Fruit fly (Drosophila melanogaster) whole organism, embryonic: ENCODE measurements around the gene CG12182.
A peak's percentile ranks its signal among the peaks of the same experiment; 100 is the strongest.

Source experiments
- Ada2b ChIP-seq: fragments of 200-800 bp; sonication (Bioruptor generic); IDR thresholded peaks from 2 replicates; pipeline ENCODE4 v1.3.6; 2022; ENCODE audit warnings: missing biosample characterization, missing genetic modification characterization
- Bdp1 ChIP-seq: fragments of 200-800 bp; sonication (Bioruptor generic); optimal IDR thresholded peaks from 3 replicates; lab custom pipeline; 2016; ENCODE audit warnings: missing biosample characterization, missing genetic modification characterization
- CG10366 ChIP-seq: fragments of 200-800 bp; sonication (Bioruptor generic); IDR thresholded peaks from 2 replicates; pipeline ENCODE4 v1.3.6; 2022; ENCODE audit warnings: missing biosample characterization, missing genetic modification characterization
- CG12236 ChIP-seq: fragments of 200-800 bp; sonication (Bioruptor generic); optimal IDR thresholded peaks from 2 replicates; lab custom pipeline; 2016; ENCODE audit warnings: missing biosample characterization, missing genetic modification characterization
- CG17912 ChIP-seq: fragments of 200-800 bp; sonication (Bioruptor generic); optimal IDR thresholded peaks from 2 replicates; lab custom pipeline; 2018; ENCODE audit warnings: missing biosample characterization, mild to moderate bottlenecking, missing genetic modification characterization
- CG2116 ChIP-seq: fragments of 200-800 bp; sonication (Bioruptor generic); optimal IDR thresholded peaks from 3 replicates; lab custom pipeline; 2018; ENCODE audit warnings: missing biosample characterization, mild to moderate bottlenecking, missing genetic modification characterization
- CG30431 ChIP-seq: fragments of 200-800 bp; sonication (Bioruptor generic); optimal IDR thresholded peaks from 2 replicates; lab custom pipeline; 2017; ENCODE audit warnings: missing biosample characterization, missing genetic modification characterization
- CG31388 ChIP-seq: fragments of 200-800 bp; sonication (Bioruptor generic); optimal IDR thresholded peaks from 2 replicates; lab custom pipeline; 2016; ENCODE audit warnings: missing biosample characterization, missing genetic modification characterization
- CG5180 ChIP-seq: fragments of 200-800 bp; sonication (Bioruptor generic); optimal IDR thresholded peaks from 3 replicates; lab custom pipeline; 2017; ENCODE audit warnings: missing biosample characterization, missing genetic modification characterization, mild to moderate bottlenecking, moderate library complexity, missing genetic modification reagents
- CG6272 ChIP-seq: fragments of 200-800 bp; sonication (Bioruptor generic); IDR thresholded peaks from 2 replicates; pipeline ENCODE4 v1.3.6; 2022; ENCODE audit warnings: missing biosample characterization, missing genetic modification characterization
- CG6689 ChIP-seq: fragments of 200-800 bp; sonication (Bioruptor generic); IDR thresholded peaks from 2 replicates; pipeline ENCODE4 v1.3.6; 2022; ENCODE audit warnings: missing biosample characterization, missing genetic modification characterization
- CG6791 ChIP-seq: fragments of 200-800 bp; sonication (Bioruptor generic); IDR thresholded peaks from 3 replicates; pipeline ENCODE4 v1.3.6; 2022; ENCODE audit warnings: missing biosample characterization, missing genetic modification characterization; ENCODE audit not compliant: partially characterized antibody
- CG8281 ChIP-seq: fragments of 200-800 bp; sonication (Bioruptor generic); optimal IDR thresholded peaks from 2 replicates; lab custom pipeline; 2018; ENCODE audit warnings: missing biosample characterization, mild to moderate bottlenecking, missing genetic modification characterization, moderate library complexity
- CG8290 ChIP-seq, 3 experiments: fragments of 200-800 bp; sonication (Bioruptor generic); optimal IDR thresholded peaks; 2 replicates each; lab custom pipeline; 2016 to 2019; ENCODE audit warnings: missing biosample characterization in 3 of 3, missing genetic modification characterization in 3 of 3, mild to moderate bottlenecking in 2 of 3, moderate library complexity in 1 of 3
- CTCF ChIP-seq: fragments of 200-800 bp; sonication (Bioruptor generic); optimal IDR thresholded peaks from 2 replicates; lab custom pipeline; 2017; ENCODE audit warnings: missing biosample characterization, mild to moderate bottlenecking, missing genetic modification characterization, moderate library complexity
- CkIIα-i1 ChIP-seq: fragments of 200-800 bp; sonication (Bioruptor generic); IDR thresholded peaks from 2 replicates; pipeline ENCODE4 v1.3.6; 2022; ENCODE audit warnings: missing biosample characterization, missing genetic modification characterization
- Deaf1 ChIP-seq: fragments of 200-800 bp; optimal IDR thresholded peaks from 3 replicates; lab custom pipeline; 2019; ENCODE audit warnings: missing biosample characterization, mild to moderate bottlenecking, missing genetic modification characterization, moderate library complexity
- Hand ChIP-seq: fragments of 200-800 bp; sonication (Bioruptor generic); optimal IDR thresholded peaks from 2 replicates; lab custom pipeline; 2017; ENCODE audit warnings: mild to moderate bottlenecking, missing biosample characterization, missing genetic modification reagents, missing genetic modification characterization
- Mes4 ChIP-seq: fragments of 200-800 bp; sonication (Bioruptor generic); optimal IDR thresholded peaks from 2 replicates; lab custom pipeline; 2016; ENCODE audit warnings: missing biosample characterization, missing genetic modification characterization
- Mrtf ChIP-seq: fragments of 200-800 bp; sonication (Bioruptor generic); IDR thresholded peaks from 3 replicates; pipeline ENCODE4 v1.3.6; 2022; ENCODE audit warnings: missing biosample characterization, missing genetic modification characterization
- Rx ChIP-seq: fragments of 200-800 bp; sonication (Bioruptor generic); IDR thresholded peaks from 2 replicates; pipeline ENCODE4 v1.3.6; 2022; ENCODE audit warnings: missing biosample characterization, missing genetic modification characterization
- Scr ChIP-seq: fragments of 200-800 bp; sonication (Bioruptor generic); IDR thresholded peaks from 2 replicates; pipeline ENCODE4 v1.3.6; 2022; ENCODE audit warnings: missing biosample characterization, missing genetic modification characterization; ENCODE audit not compliant: partially characterized antibody
- Six4 ChIP-seq: fragments of 200-800 bp; sonication (Bioruptor generic); optimal IDR thresholded peaks from 2 replicates; lab custom pipeline; 2016; ENCODE audit warnings: missing biosample characterization, missing genetic modification characterization
- Trl ChIP-seq, 3 experiments: fragments of >200 bp in 2 of 3; fragments of 200-800 bp in 1 of 3; sonication (Bioruptor generic) in 1 of 3; optimal IDR thresholded peaks; 2 replicates in 1 of 3; 3 replicates in 2 of 3; lab custom pipeline; 2016 to 2017; ENCODE audit warnings: missing biosample characterization in 1 of 3, missing genetic modification characterization in 1 of 3
- aop ChIP-seq: fragments of 200-800 bp; sonication (Bioruptor generic); IDR thresholded peaks from 2 replicates; pipeline ENCODE4 v1.3.6; 2022; ENCODE audit warnings: missing biosample characterization, missing genetic modification characterization
- ase ChIP-seq: fragments of 200-800 bp; sonication (Bioruptor generic); IDR thresholded peaks from 3 replicates; pipeline ENCODE4 v1.3.6; 2022; ENCODE audit warnings: missing biosample characterization, missing genetic modification characterization
- cas ChIP-seq: fragments of 200-800 bp; sonication (Bioruptor generic); IDR thresholded peaks from 2 replicates; pipeline ENCODE4 v1.3.6; 2022; ENCODE audit warnings: missing biosample characterization, missing genetic modification characterization
- chm ChIP-seq: fragments of 200-800 bp; sonication (Bioruptor generic); IDR thresholded peaks from 2 replicates; pipeline ENCODE4 v1.3.6; 2022; ENCODE audit warnings: missing biosample characterization, missing genetic modification characterization
- eve ChIP-seq, 2 experiments: fragments of >200 bp; optimal IDR thresholded peaks; 2 replicates each; lab custom pipeline; 2017; ENCODE audit warnings: missing biosample characterization in 2 of 2, missing genetic modification characterization in 2 of 2
- fru ChIP-seq: fragments of >200 bp; optimal IDR thresholded peaks from 2 replicates; lab custom pipeline; 2017
- grn ChIP-seq: fragments of 200-800 bp; sonication (Bioruptor generic); optimal IDR thresholded peaks from 3 replicates; lab custom pipeline; 2017; ENCODE audit warnings: missing biosample characterization, missing genetic modification characterization
- nerfin-1 ChIP-seq: fragments of 200-800 bp; sonication (Bioruptor generic); optimal IDR thresholded peaks from 3 replicates; lab custom pipeline; 2019; ENCODE audit warnings: missing biosample characterization, mild to moderate bottlenecking, missing genetic modification characterization, moderate library complexity
- nerfin-2 ChIP-seq: fragments of 200-800 bp; sonication (Bioruptor generic); IDR thresholded peaks from 2 replicates; pipeline ENCODE4 v1.3.6; 2022; ENCODE audit warnings: missing biosample characterization, missing genetic modification characterization; ENCODE audit not compliant: partially characterized antibody
- pan ChIP-seq, 4 experiments: fragments of >200 bp in 3 of 4; fragments of 200-800 bp in 1 of 4; sonication (Bioruptor generic) in 1 of 4; optimal IDR thresholded peaks in 3 of 4; IDR thresholded peaks in 1 of 4; 2 replicates each; pipeline versions ENCODE4 v1.3.6 to Lab custom; 2017 to 2022; ENCODE audit warnings: missing biosample characterization in 2 of 4, missing genetic modification characterization in 2 of 4, mixed read lengths in 1 of 4
- peb ChIP-seq: fragments of 200-800 bp; sonication (Bioruptor generic); IDR thresholded peaks from 2 replicates; pipeline ENCODE4 v1.3.6; 2022; ENCODE audit warnings: missing biosample characterization, missing genetic modification characterization
- psq ChIP-seq: fragments of 200-800 bp; sonication (Bioruptor generic); optimal IDR thresholded peaks from 2 replicates; lab custom pipeline; 2017; ENCODE audit warnings: missing biosample characterization, missing genetic modification characterization
- rib ChIP-seq: fragments of 200-800 bp; sonication (Bioruptor generic); IDR thresholded peaks from 2 replicates; pipeline ENCODE4 v1.3.6; 2022; ENCODE audit warnings: missing biosample characterization, missing genetic modification characterization
- slbo ChIP-seq: fragments of 200-800 bp; sonication (Bioruptor generic); IDR thresholded peaks from 2 replicates; pipeline ENCODE4 v1.3.6; 2022; ENCODE audit warnings: missing biosample characterization, missing genetic modification characterization
- sob ChIP-seq: fragments of 200-800 bp; sonication (Bioruptor generic); IDR thresholded peaks from 2 replicates; pipeline ENCODE4 v1.3.6; 2022; ENCODE audit warnings: missing biosample characterization, missing genetic modification characterization
- sqz ChIP-seq: fragments of 200-800 bp; sonication (Bioruptor generic); optimal IDR thresholded peaks from 3 replicates; lab custom pipeline; 2018; ENCODE audit warnings: missing biosample characterization, mild to moderate bottlenecking, missing genetic modification characterization
- tio ChIP-seq: fragments of 200-800 bp; sonication (Bioruptor generic); optimal IDR thresholded peaks from 2 replicates; lab custom pipeline; 2017; ENCODE audit warnings: missing biosample characterization, missing genetic modification characterization, inconsistent platforms
- wdn ChIP-seq: fragments of 200-800 bp; sonication (Bioruptor generic); IDR thresholded peaks from 2 replicates; pipeline ENCODE4 v1.3.6; 2022; ENCODE audit warnings: missing biosample characterization, missing genetic modification characterization
- yki ChIP-seq: fragments of >200 bp; optimal IDR thresholded peaks from 3 replicates; lab custom pipeline; 2018

Gene CG12182

dm6 chr3L:2585794-2586741 lies 13.3 kb downstream of the CG12182 start, which contains the start of gene msn (continued):
- TF ChIP-seq Hand (GFP tag; lab: Kevin White, UChicago) = peak; percentile 66

dm6 chr3L:2584827-2585226 lies 14.6 kb downstream of the CG12182 start:
- no peak for TF ChIP-seq CG10366 (GFP tag; lab: Robert Waterston, UW)
- TF ChIP-seq grn (GFP tag; lab: Kevin White, UChicago) = no peak
- TF ChIP-seq sqz (GFP tag; lab: Kevin White, UChicago) = peak; percentile 64
- TF ChIP-seq eve (GFP tag; optimal IDR thresholded peaks at IDR 0.05; lab: Kevin White, UChicago) = peak in 1 of 2 experiments; percentile 66
- no peak for TF ChIP-seq rib (GFP tag; lab: Robert Waterston, UW)
- TF ChIP-seq nerfin-1 (tag; lab: Kevin White, UChicago) = peak; percentile 15
- TF ChIP-seq Rx (GFP tag; lab: Robert Waterston, UW) = no peak
- 0 out of 2 replicates have a peak, but pooled peaks have one; percentile 2 for TF ChIP-seq chm (GFP tag; lab: Robert Waterston, UW)
- TF ChIP-seq peb (GFP tag; lab: Robert Waterston, UW) = no peak

- TF ChIP-seq Ada2b (GFP tag; lab: Robert Waterston, UW) (peak; percentile 74), sob (GFP tag; lab: Robert Waterston, UW) (peak; percentile 47), wdn (GFP tag; lab: Robert Waterston, UW) (0 out of 2 replicates have a peak, but pooled peaks have one; percentile 22), tio (GFP tag; lab: Kevin White, UChicago) (peak; percentile 80), psq (GFP tag; lab: Kevin White, UChicago) (peak; percentile 1), fru (lab: Kevin White, UChicago) (no peak), ase (GFP tag; lab: Robert Waterston, UW) (peak; percentile 45; the same call in 1 of the 3 replicates), CG17912 (GFP tag; lab: Kevin White, UChicago) (no peak), Scr (GFP tag; lab: Robert Waterston, UW) (peak; percentile 22; the same call in 1 of the 2 replicates), Trl (optimal IDR thresholded peaks at IDR 0.05; lab: Kevin White, UChicago) (peak in 1 of 2 experiments; percentile 19), Trl (GFP tag; optimal IDR thresholded peaks at IDR 0.05; lab: Kevin White, UChicago) (peak; percentile 50), CG12236 (GFP tag; lab: Kevin White, UChicago) (peak; percentile 63), Mrtf (GFP tag; lab: Robert Waterston, UW) (peak; percentile 46), CG5180 (peak; percentile 80), nerfin-2 (GFP tag; lab: Robert Waterston, UW) (no peak), CG30431 (peak; percentile 61), Bdp1 (GFP tag; lab: Kevin White, UChicago) (peak; percentile 68), Deaf1 (peak; percentile 45), CG6272 (GFP tag; lab: Robert Waterston, UW) (0 out of 2 replicates have a peak, but pooled peaks have one; percentile 41), cas (GFP tag; lab: Robert Waterston, UW) (no peak), slbo (GFP tag; lab: Robert Waterston, UW) (peak; percentile 68), CG6791 (GFP tag; lab: Robert Waterston, UW) (0 out of 3 replicates have a peak, but pooled peaks have one; percentile 41), CG31388 (GFP tag; lab: Kevin White, UChicago) (peak; percentile 45), CG8281 (tag; lab: Kevin White, UChicago) (peak; percentile 62), CkIIα-i1 (GFP tag; lab: Robert Waterston, UW) (no peak), pan (optimal IDR thresholded peaks at IDR 0.05; lab: Kevin White, UChicago) (no peak), pan (GFP tag; optimal IDR thresholded peaks at IDR 0.05 in 1 of 2, IDR thresholded peaks at IDR 0.05 in 1 of 2) (peak in 1 of 2 experiments; percentile 72), Mes4 (GFP tag; lab: Kevin White, UChicago) (peak; percentile 77), aop (GFP tag; lab: Robert Waterston, UW) (no peak), CTCF (GFP tag; lab: Kevin White, UChicago) (peak; percentile 45), yki (no peak), CG6689 (GFP tag; lab: Robert Waterston, UW) (peak; percentile 85), Six4 (GFP tag; lab: Kevin White, UChicago) (peak; percentile 81), CG2116 (GFP tag; lab: Kevin White, UChicago) (peak; percentile 52), CG8290 (GFP tag; optimal IDR thresholded peaks at IDR 0.05; lab: Kevin White, UChicago) (peak; percentile 25), CG8290 (tag; optimal IDR thresholded peaks at IDR 0.05; lab: Kevin White, UChicago) (peak in 1 of 2 experiments; percentile 60)
Observed at dm6 chr3L:2584119-2584805, 15.1 kb downstream of the CG12182 start.
